Worm (Caenorhabditis elegans): ENCODE measurements around the gene C30G12.4.

ce11 chrII:7277257-7277656, 15.3 kb downstream of the C30G12.4 start:
- TF ChIP-seq jun-1 (tag; optimal IDR thresholded peaks at IDR 0.05) (no peak), nhr-12 (tag; optimal IDR thresholded peaks at IDR 0.05) (no peak)

Data from whole organism, L1 larva.